Worm (Caenorhabditis elegans) whole organism, young adult: Measurements from ENCODE around the gene npa-1.

Source experiments
- B0019.2 ChIP-seq: fragments of 200-800 bp; sonication (Bioruptor generic); conservative IDR thresholded peaks from 2 replicates; pipeline ENCODE4 v1.3.6; 2022; ENCODE audit warnings: missing genetic modification reagents, missing genetic modification characterization, missing compliant biosample characterization
- B0336.3 ChIP-seq: fragments of 200-800 bp; sonication (Bioruptor generic); IDR thresholded peaks from 2 replicates; pipeline ENCODE4 v1.3.6; 2022; ENCODE audit warnings: missing genetic modification characterization, missing compliant biosample characterization
- C17E4.6 ChIP-seq: fragments of 200-800 bp; sonication (Bioruptor generic); IDR thresholded peaks from 2 replicates; pipeline ENCODE4 v1.3.6; 2022; ENCODE audit warnings: missing genetic modification reagents, missing genetic modification characterization, missing compliant biosample characterization
- D2030.7 ChIP-seq: fragments of 200-800 bp; sonication (Bioruptor generic); IDR thresholded peaks from 2 replicates; pipeline ENCODE4 v1.3.6; 2022; ENCODE audit warnings: missing genetic modification reagents, missing genetic modification characterization, missing compliant biosample characterization
- F37B4.10 ChIP-seq: fragments of 200-800 bp; sonication (Bioruptor generic); IDR thresholded peaks from 2 replicates; pipeline ENCODE4 v1.3.6; 2022; ENCODE audit warnings: missing genetic modification characterization, missing compliant biosample characterization
- F39B2.1 ChIP-seq: fragments of 200-800 bp; sonication (Bioruptor generic); IDR thresholded peaks from 2 replicates; pipeline ENCODE4 v1.3.6; 2022; ENCODE audit warnings: missing genetic modification reagents, missing genetic modification characterization, missing compliant biosample characterization
- F49E8.2 ChIP-seq: sonication (generic microtip); optimal IDR thresholded peaks from 3 replicates; lab custom pipeline; 2017; ENCODE audit warnings: missing genetic modification characterization, mild to moderate bottlenecking, missing compliant biosample characterization, antibody characterized with exemption, moderate library complexity; ENCODE audit not compliant: insufficient read depth
- F57A8.1 ChIP-seq: fragments of 200-800 bp; sonication (Bioruptor generic); optimal IDR thresholded peaks from 2 replicates; lab custom pipeline; 2018; ENCODE audit warnings: mild to moderate bottlenecking, missing genetic modification characterization, moderate library complexity, missing compliant biosample characterization
- K11D2.4 ChIP-seq: fragments of 200-800 bp; sonication (Bioruptor generic); IDR thresholded peaks from 2 replicates; pipeline ENCODE4 v1.3.6; 2022; ENCODE audit warnings: missing genetic modification reagents, missing genetic modification characterization, missing compliant biosample characterization
- T26A5.8 ChIP-seq: sonication (generic microtip); optimal IDR thresholded peaks from 2 replicates; lab custom pipeline; 2016; ENCODE audit warnings: missing genetic modification characterization, missing compliant biosample characterization
- Y53F4B.3 ChIP-seq: fragments of 200-800 bp; sonication (Bioruptor generic); IDR thresholded peaks from 2 replicates; pipeline ENCODE4 v1.3.6; 2022; ENCODE audit warnings: missing genetic modification reagents, missing genetic modification characterization, missing compliant biosample characterization
- Y79H2A.3 ChIP-seq: fragments of 200-800 bp; sonication (Bioruptor generic); conservative IDR thresholded peaks from 2 replicates; pipeline ENCODE4 v1.3.6; 2022; ENCODE audit warnings: missing genetic modification reagents, missing genetic modification characterization, missing compliant biosample characterization
- Y95B8A.8 ChIP-seq: fragments of 200-800 bp; sonication (Bioruptor generic); IDR thresholded peaks from 2 replicates; pipeline ENCODE4 v1.3.6; 2022; ENCODE audit warnings: missing genetic modification reagents, missing genetic modification characterization, missing compliant biosample characterization
- ZK185.1 ChIP-seq: sonication (generic microtip); optimal IDR thresholded peaks from 2 replicates; lab custom pipeline; 2016; ENCODE audit warnings: mild to moderate bottlenecking, missing genetic modification characterization, missing compliant biosample characterization; ENCODE audit not compliant: poor library complexity, severe bottlenecking
- attf-3 ChIP-seq: fragments of 200-800 bp; sonication (Bioruptor generic); conservative IDR thresholded peaks from 2 replicates; pipeline ENCODE4 v1.3.6; 2022; ENCODE audit warnings: missing genetic modification reagents, missing genetic modification characterization, missing compliant biosample characterization
- attf-5 ChIP-seq: fragments of 200-800 bp; sonication (Bioruptor generic); optimal IDR thresholded peaks from 2 replicates; lab custom pipeline; 2018; ENCODE audit warnings: mild to moderate bottlenecking, missing genetic modification characterization, missing compliant biosample characterization
- ceh-100 ChIP-seq: fragments of 200-800 bp; sonication (Bioruptor generic); IDR thresholded peaks from 2 replicates; pipeline ENCODE4 v1.3.6; 2022; ENCODE audit warnings: missing genetic modification reagents, missing genetic modification characterization, missing compliant biosample characterization
- ceh-40 ChIP-seq: fragments of 200-800 bp; sonication (Bioruptor generic); IDR thresholded peaks from 2 replicates; pipeline ENCODE4 v1.3.6; 2022; ENCODE audit warnings: missing genetic modification characterization, missing compliant biosample characterization
- ceh-58 ChIP-seq: fragments of 200-800 bp; sonication (Bioruptor generic); IDR thresholded peaks from 2 replicates; pipeline ENCODE4 v1.3.6; 2022; ENCODE audit warnings: missing genetic modification characterization, missing compliant biosample characterization
- ceh-91 ChIP-seq: fragments of 200-800 bp; sonication (Bioruptor generic); IDR thresholded peaks from 2 replicates; pipeline ENCODE4 v1.3.6; 2022; ENCODE audit warnings: missing genetic modification reagents, missing genetic modification characterization, missing compliant biosample characterization
- die-1 ChIP-seq: sonication (generic microtip); optimal IDR thresholded peaks from 2 replicates; lab custom pipeline; 2016; ENCODE audit warnings: missing genotype, mild to moderate bottlenecking, missing genetic modification characterization, missing compliant biosample characterization
- dox-1 ChIP-seq: fragments of 200-800 bp; sonication (Bioruptor generic); IDR thresholded peaks from 2 replicates; pipeline ENCODE4 v1.3.6; 2022; ENCODE audit warnings: missing genetic modification reagents, missing genetic modification characterization, missing compliant biosample characterization
- egrh-3 ChIP-seq: fragments of 200-800 bp; sonication (Bioruptor generic); IDR thresholded peaks from 2 replicates; pipeline ENCODE4 v1.3.6; 2022; ENCODE audit warnings: missing genetic modification reagents, missing genetic modification characterization, missing compliant biosample characterization
- ekl-4 ChIP-seq: fragments of 200-800 bp; sonication (Bioruptor generic); IDR thresholded peaks from 2 replicates; pipeline ENCODE4 v1.3.6; 2022; ENCODE audit warnings: missing genetic modification reagents, missing genetic modification characterization, missing compliant biosample characterization
- ets-4 ChIP-seq: fragments of 200-800 bp; sonication (Bioruptor generic); optimal IDR thresholded peaks from 2 replicates; lab custom pipeline; 2018; ENCODE audit warnings: mild to moderate bottlenecking, missing genetic modification characterization, missing compliant biosample characterization
- hmg-20 ChIP-seq: fragments of 200-800 bp; sonication (Bioruptor generic); IDR thresholded peaks from 2 replicates; pipeline ENCODE4 v1.3.6; 2022; ENCODE audit warnings: missing genetic modification reagents, missing genetic modification characterization, missing compliant biosample characterization
- let-607 ChIP-seq, 2 experiments: fragments of 200-800 bp in 1 of 2; sonication (Bioruptor generic) in 1 of 2; sonication (generic microtip) in 1 of 2; optimal IDR thresholded peaks; 2 replicates each; lab custom pipeline; 2016 to 2018; ENCODE audit warnings: mild to moderate bottlenecking in 2 of 2, missing compliant biosample characterization in 2 of 2, missing genetic modification characterization in 2 of 2, moderate library complexity in 2 of 2, missing genotype in 1 of 2
- lsl-1 ChIP-seq: fragments of 200-800 bp; sonication (Bioruptor generic); optimal IDR thresholded peaks from 2 replicates; lab custom pipeline; 2018; ENCODE audit warnings: mild to moderate bottlenecking, missing genetic modification characterization, moderate library complexity, missing compliant biosample characterization
- madf-8 ChIP-seq: fragments of 200-800 bp; sonication (Bioruptor generic); conservative IDR thresholded peaks from 2 replicates; pipeline ENCODE4 v1.3.6; 2022; ENCODE audit warnings: missing genetic modification reagents, missing genetic modification characterization, missing compliant biosample characterization
- nfya-2 ChIP-seq: fragments of 200-800 bp; sonication (Bioruptor generic); IDR thresholded peaks from 2 replicates; pipeline ENCODE4 v1.3.6; 2022; ENCODE audit warnings: missing genetic modification reagents, missing genetic modification characterization, missing compliant biosample characterization
- nhr-120 ChIP-seq: fragments of 200-800 bp; sonication (Bioruptor generic); IDR thresholded peaks from 2 replicates; pipeline ENCODE4 v1.3.6; 2022; ENCODE audit warnings: missing genetic modification characterization, missing compliant biosample characterization
- nhr-179 ChIP-seq: sonication (generic microtip); optimal IDR thresholded peaks from 2 replicates; lab custom pipeline; 2016; ENCODE audit warnings: mild to moderate bottlenecking, missing genetic modification characterization, missing compliant biosample characterization
- pha-4 ChIP-seq: fragments of 150-350 bp; sonication (generic microtip); optimal IDR thresholded peaks from 2 replicates; lab custom pipeline; 2014; ENCODE audit warnings: missing biosample characterization, missing genetic modification reagents, missing genetic modification characterization
- rec-8 ChIP-seq, 2 experiments: sonication (generic microtip); optimal IDR thresholded peaks; 2 replicates each; lab custom pipeline; 2016; ENCODE audit warnings: mild to moderate bottlenecking in 2 of 2, missing genetic modification characterization in 2 of 2, missing genetic modification reagents in 2 of 2, missing genotype in 2 of 2, missing biosample characterization in 1 of 2, missing compliant biosample characterization in 1 of 2, moderate library complexity in 1 of 2
- rpc-1 ChIP-seq, 2 experiments: fragments of 150-350 bp in 1 of 2; sonication (generic microtip) in 1 of 2; optimal IDR thresholded peaks; 2 replicates each; lab custom pipeline; 2014 to 2018; ENCODE audit warnings: missing biosample characterization in 1 of 2, missing genetic modification characterization in 1 of 2, missing genetic modification reagents in 1 of 2, missing genotype in 1 of 2
- sea-2 ChIP-seq: fragments of 200-800 bp; sonication (Bioruptor generic); IDR thresholded peaks from 2 replicates; pipeline ENCODE4 v1.3.6; 2022; ENCODE audit warnings: missing genetic modification characterization, missing compliant biosample characterization
- snpc-1.1 ChIP-seq: sonication (generic microtip); optimal IDR thresholded peaks from 2 replicates; lab custom pipeline; 2017; ENCODE audit warnings: missing genetic modification characterization, mild to moderate bottlenecking, missing compliant biosample characterization, antibody characterized with exemption, moderate library complexity, missing genotype, missing genetic modification reagents; ENCODE audit not compliant: insufficient read depth
- snpc-3.4 ChIP-seq: sonication (generic microtip); optimal IDR thresholded peaks from 2 replicates; lab custom pipeline; 2017; ENCODE audit warnings: missing genetic modification characterization, mild to moderate bottlenecking, missing compliant biosample characterization, antibody characterized with exemption, moderate library complexity, missing genotype, missing genetic modification reagents
- tlf-1 ChIP-seq: fragments of 200-800 bp; sonication (Bioruptor generic); optimal IDR thresholded peaks from 2 replicates; lab custom pipeline; 2018; ENCODE audit warnings: mild to moderate bottlenecking, missing genetic modification characterization, missing compliant biosample characterization
- unc-62 ChIP-seq: fragments of 150-350 bp; optimal IDR thresholded peaks from 2 replicates; lab custom pipeline; 2014; ENCODE audit warnings: missing biosample characterization, missing genetic modification reagents, missing genetic modification characterization
- xnd-1 ChIP-seq: sonication (generic microtip); optimal IDR thresholded peaks from 2 replicates; lab custom pipeline; 2016; ENCODE audit warnings: missing genotype, missing genetic modification reagents, missing genetic modification characterization, missing compliant biosample characterization
- zfh-2 ChIP-seq: fragments of 200-800 bp; sonication (Bioruptor generic); conservative IDR thresholded peaks from 2 replicates; pipeline ENCODE4 v1.3.6; 2022; ENCODE audit warnings: missing genetic modification reagents, missing genetic modification characterization, missing compliant biosample characterization
- zim-3 ChIP-seq: sonication (generic microtip); optimal IDR thresholded peaks from 2 replicates; lab custom pipeline; 2017; ENCODE audit warnings: mild to moderate bottlenecking, missing genetic modification characterization, moderate library complexity, missing compliant biosample characterization
- ztf-18 ChIP-seq: sonication (generic microtip); optimal IDR thresholded peaks from 2 replicates; lab custom pipeline; 2016; ENCODE audit warnings: missing genotype, mild to moderate bottlenecking, missing genetic modification characterization, missing compliant biosample characterization
- ztf-22 ChIP-seq: fragments of 200-800 bp; sonication (Bioruptor generic); optimal IDR thresholded peaks from 2 replicates; lab custom pipeline; 2018; ENCODE audit warnings: mild to moderate bottlenecking, missing genetic modification characterization, moderate library complexity, missing compliant biosample characterization
- ztf-25 ChIP-seq: fragments of 200-800 bp; sonication (Bioruptor generic); IDR thresholded peaks from 2 replicates; pipeline ENCODE4 v1.3.6; 2022; ENCODE audit warnings: missing genetic modification reagents, missing genetic modification characterization, missing compliant biosample characterization
- ztf-28 ChIP-seq: fragments of 200-800 bp; sonication (Bioruptor generic); IDR thresholded peaks from 2 replicates; pipeline ENCODE4 v1.3.6; 2022; ENCODE audit warnings: missing genetic modification reagents, missing genetic modification characterization, missing compliant biosample characterization

The npa-1 gene

ce11 chrV:7084612-7085139 is 9.1 kb downstream of the npa-1 start, which contains the start of gene mys-1:
Gene mys-1 (minus strand): TSS chrV:7084662.
- TF ChIP-seq hmg-20, result no peak
- no peak for TF ChIP-seq ets-4
- TF ChIP-seq egrh-3 (GFP tag; lab: Robert Waterston, UW), result peak; percentile 6; the same call in 1 of the 2 replicates
- TF ChIP-seq dox-1 (GFP tag; lab: Robert Waterston, UW), result peak; percentile 51; the same call in 1 of the 2 replicates
- TF ChIP-seq xnd-1 (tag; lab: Kevin White, UChicago), result no peak
- no peak for TF ChIP-seq B0336.3 (GFP tag; lab: Robert Waterston, UW)
- no peak for TF ChIP-seq tlf-1 (GFP tag; lab: Kevin White, UChicago)
- no peak for TF ChIP-seq Y79H2A.3
- TF ChIP-seq rec-8 (tag; optimal IDR thresholded peaks at IDR 0.05; lab: Kevin White, UChicago), result peak in 1 of 2 experiments; percentile 16
- TF ChIP-seq zfh-2, result no peak
- no peak for TF ChIP-seq Y95B8A.8 (GFP tag; lab: Robert Waterston, UW)
- peak; percentile 61 for TF ChIP-seq ZK185.1
- TF ChIP-seq F39B2.1 (GFP tag; lab: Robert Waterston, UW), result no peak
- TF ChIP-seq ceh-58 (GFP tag; lab: Robert Waterston, UW), result no peak
- TF ChIP-seq snpc-3.4, result no peak
- TF ChIP-seq ceh-91, result no peak
- peak; percentile 17 for TF ChIP-seq attf-5 (GFP tag; lab: Kevin White, UChicago)
- TF ChIP-seq lsl-1 (GFP tag; lab: Kevin White, UChicago), result peak; percentile 16
- TF ChIP-seq ceh-100 (GFP tag; lab: Robert Waterston, UW), result no peak
- TF ChIP-seq F37B4.10 (GFP tag; lab: Robert Waterston, UW), result no peak
- TF ChIP-seq attf-3 (GFP tag; lab: Robert Waterston, UW), result 0 out of 2 replicates have a peak, but pooled peaks have one; percentile 42
- TF ChIP-seq ztf-18 (tag; lab: Kevin White, UChicago), result peak; percentile 32
- no peak for TF ChIP-seq ztf-28 (GFP tag; lab: Robert Waterston, UW)
- TF ChIP-seq ceh-40 (GFP tag; lab: Robert Waterston, UW), result no peak
- TF ChIP-seq K11D2.4 (GFP tag; lab: Robert Waterston, UW), result 0 out of 2 replicates have a peak, but pooled peaks have one; percentile 27
- no peak for TF ChIP-seq ztf-25 (GFP tag; lab: Robert Waterston, UW)
- TF ChIP-seq let-607 (tag; optimal IDR thresholded peaks at IDR 0.05; lab: Kevin White, UChicago), result no peak
- TF ChIP-seq madf-8 (GFP tag; lab: Robert Waterston, UW), result no peak
- no peak for TF ChIP-seq F57A8.1 (GFP tag; lab: Kevin White, UChicago)
- no peak for TF ChIP-seq nfya-2 (GFP tag; lab: Robert Waterston, UW)
- TF ChIP-seq F49E8.2 (tag; lab: Kevin White, UChicago), result no peak
- no peak for TF ChIP-seq pha-4 (tag; lab: Kevin White, UChicago)
- TF ChIP-seq nhr-179 (tag; lab: Kevin White, UChicago), result no peak
- TF ChIP-seq T26A5.8 (tag; lab: Kevin White, UChicago), result no peak
- TF ChIP-seq ztf-22, result no peak
- no peak for TF ChIP-seq snpc-1.1
- TF ChIP-seq D2030.7 (GFP tag; lab: Robert Waterston, UW), result no peak
- no peak for TF ChIP-seq unc-62 (GFP tag; lab: Kevin White, UChicago)
- TF ChIP-seq rpc-1 (optimal IDR thresholded peaks at IDR 0.05; lab: Kevin White, UChicago), result no peak
- no peak for TF ChIP-seq rpc-1 (tag; optimal IDR thresholded peaks at IDR 0.05; lab: Kevin White, UChicago)
- no peak for TF ChIP-seq zim-3 (tag; lab: Kevin White, UChicago)
- no peak for TF ChIP-seq sea-2 (GFP tag; lab: Robert Waterston, UW)
- TF ChIP-seq B0019.2, result no peak
- TF ChIP-seq die-1, result no peak
- no peak for TF ChIP-seq C17E4.6 (GFP tag; lab: Robert Waterston, UW)
- TF ChIP-seq nhr-120 (GFP tag; lab: Robert Waterston, UW), result no peak
- no peak for TF ChIP-seq Y53F4B.3 (GFP tag; lab: Robert Waterston, UW)
- no peak for TF ChIP-seq ekl-4
